Worm (Caenorhabditis elegans): Measurements from ENCODE around the gene R160.5.

DNA sequence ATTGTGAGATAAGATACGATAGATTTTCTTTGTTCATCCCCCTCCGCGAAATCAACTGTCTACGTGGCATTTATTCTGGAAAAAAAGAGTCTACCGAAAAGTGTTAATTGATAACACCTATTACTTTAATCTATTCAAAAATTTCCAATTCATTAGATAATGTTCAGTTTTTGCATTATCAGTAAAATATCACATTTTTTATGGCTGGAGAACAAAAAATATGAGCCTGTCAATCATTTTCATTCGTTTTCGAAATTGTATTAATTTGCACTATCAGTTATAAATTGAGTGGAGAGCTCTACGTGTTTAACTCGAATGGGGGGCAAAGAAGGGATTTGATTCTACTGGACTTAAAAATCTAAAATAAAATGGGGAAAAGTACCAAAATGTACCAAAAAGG lies 11.6 kb downstream of the R160.5 start:
- TF ChIP-seq tab-1 (GFP tag; IDR thresholded peaks at IDR 0.05) (no peak), cog-1 (tag; optimal IDR thresholded peaks at IDR 0.05) (no peak), flt-1 (GFP tag; IDR thresholded peaks at IDR 0.05) (no peak), T22C8.4 (GFP tag; IDR thresholded peaks at IDR 0.05) (no peak), klf-2 (GFP tag; conservative IDR thresholded peaks at IDR 0.05) (no peak), med-1 (GFP tag; optimal IDR thresholded peaks at IDR 0.05; ENCODE audit: insufficient read depth) (no peak), ztf-23 (GFP tag; IDR thresholded peaks at IDR 0.05) (no peak), ztf-29 (GFP tag; IDR thresholded peaks at IDR 0.05) (no peak)

All from whole organism, midembryonic.